Fruit fly (Drosophila melanogaster) whole organism, embryonic: ENCODE results near the gene ClpX.
A peak's percentile ranks its signal among the peaks of the same experiment; 100 is the strongest.

ENCODE experiments used
- ATbp ChIP-seq: fragments of 200-800 bp; sonication (Bioruptor generic); optimal IDR thresholded peaks from 2 replicates; lab custom pipeline; 2017; ENCODE audit warnings: missing biosample characterization, mild to moderate bottlenecking, missing genetic modification characterization, missing genetic modification reagents
- CG10147 ChIP-seq: fragments of 200-800 bp; sonication (Bioruptor generic); optimal IDR thresholded peaks from 2 replicates; lab custom pipeline; 2019; ENCODE audit warnings: missing biosample characterization, mild to moderate bottlenecking, missing genetic modification characterization, moderate library complexity
- CG1024 ChIP-seq: fragments of 200-800 bp; sonication (Bioruptor generic); IDR thresholded peaks from 2 replicates; pipeline ENCODE4 v1.3.6; 2022; ENCODE audit warnings: missing biosample characterization, missing genetic modification characterization
- CG10274 ChIP-seq: fragments of 200-800 bp; sonication (Bioruptor generic); optimal IDR thresholded peaks from 3 replicates; lab custom pipeline; 2017; ENCODE audit warnings: missing biosample characterization, mild to moderate bottlenecking, missing genetic modification characterization
- CG10543 ChIP-seq: fragments of 200-800 bp; sonication (Bioruptor generic); optimal IDR thresholded peaks from 3 replicates; lab custom pipeline; 2017; ENCODE audit warnings: missing biosample characterization, mild to moderate bottlenecking, missing genetic modification characterization, moderate library complexity
- CG10979 ChIP-seq: fragments of 200-800 bp; sonication (Bioruptor generic); optimal IDR thresholded peaks from 2 replicates; lab custom pipeline; 2018; ENCODE audit warnings: missing biosample characterization, mild to moderate bottlenecking, missing genetic modification characterization, moderate library complexity
- CG11093 ChIP-seq: fragments of 200-800 bp; sonication (Bioruptor generic); IDR thresholded peaks from 3 replicates; pipeline ENCODE4 v1.3.6; 2022; ENCODE audit warnings: missing biosample characterization, missing genetic modification characterization
- CG11398 ChIP-seq: fragments of 200-800 bp; sonication (Bioruptor generic); optimal IDR thresholded peaks from 2 replicates; lab custom pipeline; 2016; ENCODE audit warnings: missing biosample characterization, missing genetic modification characterization
- CG11456 ChIP-seq: fragments of 200-800 bp; sonication (Bioruptor generic); IDR thresholded peaks from 3 replicates; pipeline ENCODE4 v1.3.6; 2022; ENCODE audit warnings: missing biosample characterization, missing genetic modification characterization
- CG1233 ChIP-seq: fragments of 200-800 bp; sonication (Bioruptor generic); optimal IDR thresholded peaks from 4 replicates; lab custom pipeline; 2018; ENCODE audit warnings: missing biosample characterization, mild to moderate bottlenecking, missing genetic modification characterization
- CG12769 ChIP-seq: fragments of 200-800 bp; sonication (Bioruptor generic); optimal IDR thresholded peaks from 2 replicates; lab custom pipeline; 2019; ENCODE audit warnings: missing biosample characterization, mild to moderate bottlenecking, missing genetic modification characterization, moderate library complexity
- CG13123 ChIP-seq: fragments of 200-800 bp; sonication (Bioruptor generic); optimal IDR thresholded peaks from 2 replicates; lab custom pipeline; 2016; ENCODE audit warnings: missing biosample characterization, missing genetic modification characterization
- CG13424 ChIP-seq: fragments of 200-800 bp; sonication (Bioruptor generic); optimal IDR thresholded peaks from 2 replicates; lab custom pipeline; 2019; ENCODE audit warnings: missing biosample characterization, mild to moderate bottlenecking, missing genetic modification characterization, moderate library complexity
- CG16863 ChIP-seq: fragments of 200-800 bp; sonication (Bioruptor generic); optimal IDR thresholded peaks from 3 replicates; lab custom pipeline; 2016; ENCODE audit warnings: missing biosample characterization, missing genetic modification characterization
- CG17186 ChIP-seq: fragments of 200-800 bp; sonication (Bioruptor generic); optimal IDR thresholded peaks from 3 replicates; lab custom pipeline; 2017; ENCODE audit warnings: missing biosample characterization, missing genetic modification reagents, missing genetic modification characterization
- CG17328 ChIP-seq: fragments of 200-800 bp; sonication (Bioruptor generic); IDR thresholded peaks from 2 replicates; pipeline ENCODE4 v1.3.6; 2022; ENCODE audit warnings: missing biosample characterization, missing genetic modification characterization
- CG18262 ChIP-seq: fragments of 200-800 bp; optimal IDR thresholded peaks from 3 replicates; lab custom pipeline; 2019; ENCODE audit warnings: missing biosample characterization, mild to moderate bottlenecking, missing genetic modification characterization, moderate library complexity
- CG30403 ChIP-seq: fragments of 200-800 bp; sonication (Bioruptor generic); optimal IDR thresholded peaks from 3 replicates; lab custom pipeline; 2016; ENCODE audit warnings: missing biosample characterization, missing genetic modification characterization
- CG34376 ChIP-seq: fragments of 200-800 bp; sonication (Bioruptor generic); optimal IDR thresholded peaks from 2 replicates; lab custom pipeline; 2018; ENCODE audit warnings: missing biosample characterization, mild to moderate bottlenecking, missing genetic modification characterization
- CG3995 ChIP-seq: fragments of 200-800 bp; sonication (Bioruptor generic); optimal IDR thresholded peaks from 3 replicates; lab custom pipeline; 2016; ENCODE audit warnings: missing biosample characterization, missing genetic modification characterization
- CG43689 ChIP-seq: fragments of 200-800 bp; sonication (Bioruptor generic); IDR thresholded peaks from 2 replicates; pipeline ENCODE4 v1.3.6; 2022; ENCODE audit warnings: missing biosample characterization, missing genetic modification characterization
- CG4854 ChIP-seq: fragments of 200-800 bp; sonication (Bioruptor generic); optimal IDR thresholded peaks from 2 replicates; lab custom pipeline; 2016; ENCODE audit warnings: missing biosample characterization, missing genetic modification characterization, inconsistent platforms
- CG6254 ChIP-seq: fragments of 200-800 bp; sonication (Bioruptor generic); optimal IDR thresholded peaks from 3 replicates; lab custom pipeline; 2017; ENCODE audit warnings: mild to moderate bottlenecking, missing biosample characterization, missing genetic modification reagents, missing genetic modification characterization
- CG8281 ChIP-seq: fragments of 200-800 bp; sonication (Bioruptor generic); optimal IDR thresholded peaks from 2 replicates; lab custom pipeline; 2018; ENCODE audit warnings: missing biosample characterization, mild to moderate bottlenecking, missing genetic modification characterization, moderate library complexity
- CG8359 ChIP-seq: fragments of 200-800 bp; sonication (Bioruptor generic); optimal IDR thresholded peaks from 2 replicates; lab custom pipeline; 2017; ENCODE audit warnings: missing biosample characterization, mild to moderate bottlenecking, missing genetic modification characterization, borderline replicate concordance
- CG9609 ChIP-seq: fragments of 200-800 bp; sonication (Bioruptor generic); optimal IDR thresholded peaks from 3 replicates; lab custom pipeline; 2016; ENCODE audit warnings: missing biosample characterization, missing genetic modification characterization
- CG9932 ChIP-seq: fragments of 200-800 bp; sonication (Bioruptor generic); IDR thresholded peaks from 2 replicates; pipeline ENCODE4 v1.3.6; 2022; ENCODE audit warnings: missing biosample characterization, missing genetic modification characterization
- Ets65A ChIP-seq: fragments of 200-800 bp; sonication (Bioruptor generic); peaks from one replicate; lab custom pipeline; 2016; ENCODE audit warnings: missing biosample characterization, missing genetic modification characterization
- Ets97D ChIP-seq: fragments of 200-800 bp; sonication (Bioruptor generic); optimal IDR thresholded peaks from 3 replicates; lab custom pipeline; 2016; ENCODE audit warnings: missing biosample characterization, missing genetic modification characterization
- Nf-YC ChIP-seq: fragments of 200-800 bp; optimal IDR thresholded peaks from 3 replicates; lab custom pipeline; 2019; ENCODE audit warnings: missing biosample characterization, mild to moderate bottlenecking, missing genetic modification characterization, moderate library complexity
- Oli ChIP-seq: fragments of 200-800 bp; sonication (Bioruptor generic); optimal IDR thresholded peaks from 2 replicates; lab custom pipeline; 2018; ENCODE audit warnings: missing biosample characterization, mild to moderate bottlenecking, missing genetic modification characterization, moderate library complexity
- Ravus ChIP-seq: fragments of 200-800 bp; sonication (Bioruptor generic); IDR thresholded peaks from 2 replicates; pipeline ENCODE4 v1.3.6; 2022; ENCODE audit warnings: missing biosample characterization, missing genetic modification characterization
- Six4 ChIP-seq: fragments of 200-800 bp; sonication (Bioruptor generic); optimal IDR thresholded peaks from 2 replicates; lab custom pipeline; 2016; ENCODE audit warnings: missing biosample characterization, missing genetic modification characterization
- bbx ChIP-seq: fragments of 200-800 bp; sonication (Bioruptor generic); IDR thresholded peaks from 2 replicates; pipeline ENCODE4 v1.3.6; 2022; ENCODE audit warnings: missing biosample characterization, missing genetic modification characterization; ENCODE audit not compliant: partially characterized antibody
- chif ChIP-seq, 2 experiments: fragments of 200-800 bp; sonication (Bioruptor generic); optimal IDR thresholded peaks; 3 replicates each; lab custom pipeline; 2016; ENCODE audit warnings: missing biosample characterization in 2 of 2, missing genetic modification characterization in 2 of 2
- emc ChIP-seq: fragments of 200-800 bp; sonication (Bioruptor generic); optimal IDR thresholded peaks from 2 replicates; lab custom pipeline; 2016; ENCODE audit warnings: missing biosample characterization, missing genetic modification characterization
- ewg ChIP-seq: fragments of 200-800 bp; sonication (Bioruptor generic); optimal IDR thresholded peaks from 3 replicates; lab custom pipeline; 2017; ENCODE audit warnings: mild to moderate bottlenecking, missing biosample characterization, missing genetic modification reagents, missing genetic modification characterization
- fd3F ChIP-seq: fragments of 200-800 bp; sonication (Bioruptor generic); optimal IDR thresholded peaks from 2 replicates; lab custom pipeline; 2018; ENCODE audit warnings: missing biosample characterization, mild to moderate bottlenecking, missing genetic modification characterization, moderate library complexity
- gfzf ChIP-seq: fragments of 200-800 bp; sonication (Bioruptor generic); optimal IDR thresholded peaks from 2 replicates; lab custom pipeline; 2016; ENCODE audit warnings: missing biosample characterization, mild to moderate bottlenecking, missing genetic modification characterization, moderate library complexity
- gro ChIP-seq: fragments of 200-800 bp; sonication (Bioruptor generic); optimal IDR thresholded peaks from 2 replicates; lab custom pipeline; 2016; ENCODE audit warnings: missing biosample characterization, missing genetic modification characterization
- gsb ChIP-seq: fragments of 200-800 bp; sonication (Bioruptor generic); IDR thresholded peaks from 2 replicates; pipeline ENCODE4 v1.3.6; 2022; ENCODE audit warnings: missing biosample characterization, missing genetic modification characterization
- ind ChIP-seq: fragments of 200-800 bp; sonication (Bioruptor generic); optimal IDR thresholded peaks from 3 replicates; lab custom pipeline; 2016; ENCODE audit warnings: missing biosample characterization, missing genetic modification characterization
- kah ChIP-seq: fragments of 200-800 bp; sonication (Bioruptor generic); optimal IDR thresholded peaks from 2 replicates; lab custom pipeline; 2018; ENCODE audit warnings: missing biosample characterization, mild to moderate bottlenecking, missing genetic modification characterization
- lilli ChIP-seq: fragments of 200-800 bp; sonication (Bioruptor generic); optimal IDR thresholded peaks from 3 replicates; lab custom pipeline; 2016; ENCODE audit warnings: missing biosample characterization, missing genetic modification characterization
- pnt ChIP-seq: fragments of 200-800 bp; sonication (Bioruptor generic); optimal IDR thresholded peaks from 3 replicates; lab custom pipeline; 2016; ENCODE audit warnings: missing biosample characterization, missing genetic modification characterization
- pum ChIP-seq: fragments of 200-800 bp; sonication (Bioruptor generic); optimal IDR thresholded peaks from 2 replicates; lab custom pipeline; 2016; ENCODE audit warnings: missing biosample characterization, missing genetic modification characterization
- sc ChIP-seq, 3 experiments: fragments of >200 bp in 2 of 3; fragments of 200-800 bp in 1 of 3; sonication (Bioruptor generic) in 1 of 3; optimal IDR thresholded peaks; 2 replicates in 2 of 3; 3 replicates in 1 of 3; lab custom pipeline; 2017; ENCODE audit warnings: mild to moderate bottlenecking in 1 of 3, missing biosample characterization in 1 of 3, missing genetic modification characterization in 1 of 3, missing genetic modification reagents in 1 of 3
- sqz ChIP-seq: fragments of 200-800 bp; sonication (Bioruptor generic); optimal IDR thresholded peaks from 3 replicates; lab custom pipeline; 2018; ENCODE audit warnings: missing biosample characterization, mild to moderate bottlenecking, missing genetic modification characterization
- usp ChIP-seq: fragments of >200 bp; optimal IDR thresholded peaks from 2 replicates; lab custom pipeline; 2017; ENCODE audit warnings: missing biosample characterization, missing genetic modification characterization

ClpX gene

DNA sequence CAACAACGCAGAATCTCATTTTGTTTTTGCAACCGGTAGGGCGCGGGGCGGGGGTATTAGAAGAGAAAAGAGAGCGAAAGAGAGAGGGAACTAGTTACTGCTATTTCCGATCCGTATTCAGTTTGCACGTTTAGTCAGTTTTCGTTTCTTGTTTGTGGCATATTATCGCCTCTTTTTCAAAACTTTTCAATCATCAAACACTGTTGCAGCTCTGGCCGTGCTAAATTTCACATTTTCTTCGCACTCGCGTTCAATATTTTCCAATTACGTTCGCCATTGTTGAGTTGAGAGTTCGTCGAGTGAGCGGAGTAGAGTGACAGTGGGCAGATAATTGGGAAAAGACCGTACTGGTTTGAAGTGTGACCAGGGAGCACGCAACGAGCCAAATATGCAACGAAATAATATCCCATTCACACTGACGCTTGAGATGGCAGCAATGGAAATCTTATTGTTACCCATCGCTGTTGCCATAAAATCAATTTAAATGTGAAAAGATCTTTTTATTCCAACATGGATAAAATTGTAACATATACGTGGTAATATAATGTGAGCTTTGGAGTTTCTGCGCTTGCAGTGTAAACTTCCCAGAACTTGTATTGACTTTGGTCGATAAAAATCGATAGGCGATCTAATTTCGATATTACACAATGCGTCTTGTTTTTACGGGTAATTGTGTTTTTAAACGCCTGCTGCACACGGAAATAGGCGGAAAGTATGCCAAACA, 42.3 kb downstream of the ClpX start, which contains the start of the genes Ire1 and Mrm2 (continued):
- TF ChIP-seq CG10543, result peak; percentile 66
- peak; percentile 64; the same call in 1 of the 2 replicates for TF ChIP-seq gsb (GFP tag; lab: Robert Waterston, UW)
- peak; percentile 75 for TF ChIP-seq CG17328 (GFP tag; lab: Robert Waterston, UW)
- TF ChIP-seq CG8281, result peak; percentile 49
- TF ChIP-seq Ravus (GFP tag; lab: Robert Waterston, UW), result no peak
- peak; percentile 69 for TF ChIP-seq CG34376
- peak; percentile 72 for TF ChIP-seq CG10979 (tag; lab: Kevin White, UChicago)
- peak; percentile 88 for TF ChIP-seq CG17186
- TF ChIP-seq Six4 (GFP tag; lab: Kevin White, UChicago), result peak; percentile 56
- TF ChIP-seq CG16863 (GFP tag; lab: Kevin White, UChicago), result peak; percentile 67
- peak; percentile 91 for TF ChIP-seq lilli (GFP tag; lab: Kevin White, UChicago)
- TF ChIP-seq CG18262 (tag; lab: Kevin White, UChicago), result peak; percentile 71
- TF ChIP-seq CG3995, result peak; percentile 48
- TF ChIP-seq CG13424 (tag; lab: Kevin White, UChicago), result peak; percentile 82
- peak; percentile 39 for TF ChIP-seq CG6254
- peak; percentile 86 to 90 for TF ChIP-seq chif (GFP tag; optimal IDR thresholded peaks at IDR 0.05; lab: Kevin White, UChicago)
- peak; percentile 53 for TF ChIP-seq CG8359 (GFP tag; lab: Kevin White, UChicago)
- peak; percentile 91 for TF ChIP-seq CG1024 (GFP tag; lab: Robert Waterston, UW)
- no peak for TF ChIP-seq sc (optimal IDR thresholded peaks at IDR 0.05; lab: Kevin White, UChicago)
- no peak for TF ChIP-seq sc (GFP tag; optimal IDR thresholded peaks at IDR 0.05; lab: Kevin White, UChicago)
- peak; percentile 90 for TF ChIP-seq gro (GFP tag; lab: Kevin White, UChicago)
- peak; percentile 71 for TF ChIP-seq Nf-YC (tag; lab: Kevin White, UChicago)
- TF ChIP-seq fd3F (GFP tag; lab: Kevin White, UChicago), result peak; percentile 72
- TF ChIP-seq CG9609, result peak; percentile 92
- no peak for TF ChIP-seq sqz
- TF ChIP-seq CG11093 (GFP tag; lab: Robert Waterston, UW), result peak; percentile 77; the same call in 2 of the 3 replicates
- peak; percentile 99 for TF ChIP-seq Ets65A (GFP tag; lab: Kevin White, UChicago)
- TF ChIP-seq Ets97D, result peak; percentile 91
- peak; percentile 63 for TF ChIP-seq Oli (tag; lab: Kevin White, UChicago)
- peak; percentile 93 for TF ChIP-seq CG9932 (GFP tag; lab: Robert Waterston, UW)
- TF ChIP-seq CG1233, result peak; percentile 35
- TF ChIP-seq CG11398 (GFP tag; lab: Kevin White, UChicago), result peak; percentile 69
- TF ChIP-seq CG13123 (GFP tag; lab: Kevin White, UChicago), result peak; percentile 54
- no peak for TF ChIP-seq CG43689 (GFP tag; lab: Robert Waterston, UW)
- TF ChIP-seq usp (GFP tag; lab: Kevin White, UChicago), result no peak
- TF ChIP-seq CG10147 (GFP tag; lab: Kevin White, UChicago), result peak; percentile 38
- TF ChIP-seq ATbp (GFP tag; lab: Kevin White, UChicago), result peak; percentile 12
- TF ChIP-seq pnt (GFP tag; lab: Kevin White, UChicago), result peak; percentile 92
- peak; percentile 98 for TF ChIP-seq gfzf (GFP tag; lab: Kevin White, UChicago)
- TF ChIP-seq bbx (GFP tag; lab: Robert Waterston, UW), result peak; percentile 52
- TF ChIP-seq CG30403 (GFP tag; lab: Kevin White, UChicago), result peak; percentile 89
- peak; percentile 91 for TF ChIP-seq pum
- peak; percentile 70 for TF ChIP-seq CG4854
- TF ChIP-seq ewg (GFP tag; lab: Kevin White, UChicago), result peak; percentile 66
- TF ChIP-seq kah, result peak; percentile 38
- peak; percentile 89 for TF ChIP-seq CG11456
- peak; percentile 83 for TF ChIP-seq ind (GFP tag; lab: Kevin White, UChicago)
- TF ChIP-seq CG10274 (GFP tag; lab: Kevin White, UChicago), result no peak
- TF ChIP-seq emc (GFP tag; lab: Kevin White, UChicago), result peak; percentile 75
- TF ChIP-seq CG12769 (tag; lab: Kevin White, UChicago), result peak; percentile 85
